Worm (Caenorhabditis elegans): ENCODE results near the gene metl-9.

- TF ChIP-seq unc-39 (tag; optimal IDR thresholded peaks at IDR 0.05) (no peak), elt-3 (tag; optimal IDR thresholded peaks at IDR 0.05) (no peak), sptf-1 (tag; optimal IDR thresholded peaks at IDR 0.05) (no peak), ceh-83 (GFP tag; optimal IDR thresholded peaks at IDR 0.05) (no peak), ces-1 (GFP tag; optimal IDR thresholded peaks at IDR 0.05) (no peak), elt-1 (tag; optimal IDR thresholded peaks at IDR 0.05; ENCODE audit: borderline replicate concordance, insufficient read depth) (no peak), snpc-4 (tag; optimal IDR thresholded peaks at IDR 0.05) (no peak), cnd-1 (tag; optimal IDR thresholded peaks at IDR 0.05) (no peak)
Observed at ce11 chrX:5199825-5200373, 20.9 kb upstream of the metl-9 start.

Measured in whole organism, mixed stage, embryonic.